Fruit fly (Drosophila melanogaster): Measurements from ENCODE around the gene Alg9.

The Alg9 gene

DNA sequence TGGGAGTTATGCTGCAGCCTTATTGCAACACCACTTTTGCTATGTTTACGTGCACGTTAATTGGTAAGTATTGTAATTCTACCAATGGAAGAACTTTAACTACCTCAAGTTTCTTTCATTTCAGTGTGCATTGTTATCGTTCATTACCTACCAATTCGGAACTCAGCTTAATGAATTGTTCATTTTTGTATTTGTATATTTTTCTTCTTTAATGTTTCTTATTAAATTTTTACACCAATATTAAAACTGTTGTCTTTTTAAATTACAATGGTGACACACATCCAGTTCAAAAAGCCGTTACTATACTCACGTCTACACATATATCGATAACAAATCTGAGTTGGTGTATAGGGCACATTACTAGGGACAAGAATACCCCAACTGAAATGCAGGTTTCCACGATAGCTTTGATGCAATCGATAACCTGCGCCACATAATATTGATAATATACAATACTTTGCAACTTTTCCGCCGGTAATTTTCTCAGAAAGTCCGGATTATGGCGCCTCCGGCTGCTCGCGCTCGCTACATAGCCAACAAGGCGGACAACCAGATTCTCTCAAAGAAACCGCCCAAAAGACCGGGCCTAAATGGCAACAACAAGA is at the start of gene Alg9:
Gene Alg9, plus strand, starts transcription at position 387 of the 605 bp plus-strand sequence.
- TF ChIP-seq N (GFP tag; optimal IDR thresholded peaks at IDR 0.05) (peak; percentile 92), h (GFP tag; optimal IDR thresholded peaks at IDR 0.05) (no peak), Hr78 (GFP tag; optimal IDR thresholded peaks at IDR 0.05) (peak; percentile 47), Hr83 (GFP tag; optimal IDR thresholded peaks at IDR 0.05; ENCODE audit: poor library complexity, severe bottlenecking) (peak; percentile 71)

DNA sequence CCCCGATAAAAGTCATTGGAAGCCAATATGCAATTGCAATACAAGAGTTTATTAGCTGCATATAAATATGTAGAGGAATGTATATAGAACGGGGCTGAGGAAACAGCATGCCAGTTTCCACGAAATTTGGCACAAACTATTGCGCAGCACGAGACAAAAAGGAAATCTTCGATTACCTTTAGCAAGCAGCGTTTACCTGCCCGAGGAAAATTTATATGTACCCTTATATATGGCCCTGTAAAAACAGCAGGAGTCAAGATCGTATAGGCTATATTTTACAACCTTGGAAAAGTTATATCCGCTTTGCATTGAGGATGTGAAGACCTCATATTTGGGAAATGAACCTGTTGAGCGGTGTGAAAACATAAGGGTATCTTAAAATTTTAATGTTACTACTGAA is 49.0 kb upstream of the Alg9 start:
- TF ChIP-seq pan (optimal IDR thresholded peaks at IDR 0.05) = no peak
- no peak for TF ChIP-seq Dif (GFP tag; optimal IDR thresholded peaks at IDR 0.05; ENCODE audit: partially characterized antibody)

DNA sequence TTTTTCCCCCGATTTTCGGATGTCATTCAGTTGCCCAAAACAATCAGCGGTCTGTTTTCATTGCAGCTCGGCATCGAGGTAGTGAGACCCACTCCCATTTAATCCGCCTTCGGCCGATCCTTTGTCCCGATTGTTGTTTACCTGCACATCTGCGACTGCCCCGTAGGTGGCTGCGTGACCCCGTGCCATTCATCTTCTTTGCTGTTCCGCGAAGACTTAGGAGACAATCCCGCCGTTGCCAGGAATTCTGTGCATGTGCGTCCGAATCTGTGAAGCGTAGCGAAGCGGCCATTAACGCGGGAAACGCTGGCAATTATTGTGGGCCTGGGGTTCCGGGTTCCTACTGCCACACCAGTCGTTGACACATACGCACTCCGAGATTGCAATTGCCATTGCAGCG is 48.4 kb upstream of the Alg9 start:
- TF ChIP-seq Rel (GFP tag; optimal IDR thresholded peaks at IDR 0.05) = no peak
- TF ChIP-seq Rel (tag; optimal IDR thresholded peaks at IDR 0.05) = no peak
- no peak for TF ChIP-seq Hr78 (GFP tag; optimal IDR thresholded peaks at IDR 0.05)
- TF ChIP-seq Mio (GFP tag; optimal IDR thresholded peaks at IDR 0.05) = no peak
- no peak for TF ChIP-seq Dif (GFP tag; optimal IDR thresholded peaks at IDR 0.05; ENCODE audit: partially characterized antibody)
- no peak for TF ChIP-seq h (GFP tag; optimal IDR thresholded peaks at IDR 0.05)
- no peak for TF ChIP-seq CG32264 (GFP tag; optimal IDR thresholded peaks at IDR 0.05)
- TF ChIP-seq rgr (GFP tag; optimal IDR thresholded peaks at IDR 0.05) = no peak
- TF ChIP-seq N (GFP tag; optimal IDR thresholded peaks at IDR 0.05) = no peak
- TF ChIP-seq sv (GFP tag; optimal IDR thresholded peaks at IDR 0.05) = no peak
- no peak for TF ChIP-seq CG9705 (GFP tag; optimal IDR thresholded peaks at IDR 0.05)
- no peak for TF ChIP-seq usp (GFP tag; optimal IDR thresholded peaks at IDR 0.05)
- TF ChIP-seq ey (GFP tag; optimal IDR thresholded peaks at IDR 0.05) = no peak
- no peak for TF ChIP-seq dsf (GFP tag; optimal IDR thresholded peaks at IDR 0.05; ENCODE audit: borderline replicate concordance)
- no peak for TF ChIP-seq Abd-B (GFP tag; optimal IDR thresholded peaks at IDR 0.05)
- TF ChIP-seq dmrt93B (GFP tag; optimal IDR thresholded peaks at IDR 0.05) = no peak
- no peak for TF ChIP-seq Hnf4 (GFP tag; optimal IDR thresholded peaks at IDR 0.05)

DNA sequence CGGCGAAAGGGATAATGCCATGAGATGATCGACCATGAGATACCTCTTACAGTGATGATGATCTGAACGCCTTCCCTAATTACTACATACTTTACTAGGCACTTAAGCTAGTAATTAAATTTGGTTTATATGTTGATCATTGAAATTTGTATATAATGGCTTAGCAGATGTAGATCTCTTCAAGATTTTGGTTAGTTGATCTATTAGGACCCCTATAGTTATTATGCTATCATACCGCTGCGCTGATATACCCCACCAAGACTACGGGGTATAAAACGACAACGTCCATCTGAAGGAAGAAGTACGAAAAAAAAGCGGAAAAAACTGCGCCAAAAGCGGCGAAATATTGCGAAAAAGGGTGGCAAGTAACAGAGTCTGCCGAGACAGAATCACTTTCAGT is 47.1 kb upstream of the Alg9 start:
- TF ChIP-seq CG9705 (GFP tag; optimal IDR thresholded peaks at IDR 0.05) (peak; percentile 39), rgr (GFP tag; optimal IDR thresholded peaks at IDR 0.05) (peak; percentile 57), br (GFP tag; optimal IDR thresholded peaks at IDR 0.05) (peak; percentile 70), Hr78 (GFP tag; optimal IDR thresholded peaks at IDR 0.05) (no peak), woc (GFP tag; optimal IDR thresholded peaks at IDR 0.05) (peak; percentile 87), psq (GFP tag; optimal IDR thresholded peaks at IDR 0.05) (peak; percentile 67), dl (GFP tag; optimal IDR thresholded peaks at IDR 0.05; ENCODE audit: insufficient read depth in 1 of 2, partially characterized antibody in 2 of 2) (no peak), usp (GFP tag; optimal IDR thresholded peaks at IDR 0.05) (no peak), dsf (GFP tag; optimal IDR thresholded peaks at IDR 0.05; ENCODE audit: borderline replicate concordance) (no peak), Myc (optimal IDR thresholded peaks at IDR 0.05) (no peak), sv (GFP tag; optimal IDR thresholded peaks at IDR 0.05) (no peak), tai (GFP tag; optimal IDR thresholded peaks at IDR 0.05) (no peak), Dfd (GFP tag; optimal IDR thresholded peaks at IDR 0.05) (no peak), CrebA (GFP tag; optimal IDR thresholded peaks at IDR 0.05; ENCODE audit: borderline replicate concordance) (no peak), jim (GFP tag; optimal IDR thresholded peaks at IDR 0.05) (no peak), Sp1 (GFP tag; optimal IDR thresholded peaks at IDR 0.05) (peak; percentile 70), Vsx2 (GFP tag; optimal IDR thresholded peaks at IDR 0.05; ENCODE audit: partially characterized antibody) (no peak), ey (GFP tag; optimal IDR thresholded peaks at IDR 0.05) (peak; percentile 78), N (GFP tag; optimal IDR thresholded peaks at IDR 0.05) (no peak), Dif (GFP tag; optimal IDR thresholded peaks at IDR 0.05; ENCODE audit: partially characterized antibody) (no peak), h (GFP tag; optimal IDR thresholded peaks at IDR 0.05) (peak; percentile 59), GATAd (GFP tag; optimal IDR thresholded peaks at IDR 0.05) (no peak), HLH106 (tag; optimal IDR thresholded peaks at IDR 0.05) (peak; percentile 78), Hnf4 (GFP tag; optimal IDR thresholded peaks at IDR 0.05) (peak; percentile 56), foxo (GFP tag; optimal IDR thresholded peaks at IDR 0.05) (peak in 1 of 2 experiments; percentile 79), Hr83 (GFP tag; optimal IDR thresholded peaks at IDR 0.05; ENCODE audit: poor library complexity, severe bottlenecking) (no peak), Rel (GFP tag; optimal IDR thresholded peaks at IDR 0.05) (no peak), Rel (tag; optimal IDR thresholded peaks at IDR 0.05) (peak; percentile 2), CG32264 (GFP tag; optimal IDR thresholded peaks at IDR 0.05) (no peak), lola (GFP tag; optimal IDR thresholded peaks at IDR 0.05) (no peak), sage (GFP tag; optimal IDR thresholded peaks at IDR 0.05) (no peak), OdsH (GFP tag; optimal IDR thresholded peaks at IDR 0.05) (peak; percentile 64), dmrt93B (GFP tag; optimal IDR thresholded peaks at IDR 0.05) (peak; percentile 64), fru (GFP tag; optimal IDR thresholded peaks at IDR 0.05) (peak; percentile 80), pan (optimal IDR thresholded peaks at IDR 0.05) (peak; percentile 46), Jra (GFP tag; optimal IDR thresholded peaks at IDR 0.05) (peak; percentile 18), Mio (GFP tag; optimal IDR thresholded peaks at IDR 0.05) (no peak), Abd-B (GFP tag; optimal IDR thresholded peaks at IDR 0.05) (no peak), brk (GFP tag; optimal IDR thresholded peaks at IDR 0.05) (peak; percentile 47)
